Worm (Caenorhabditis elegans): ENCODE results near the gene tag-281.

ce11 chrII:12414805-12415204 is 44.8 kb upstream of the tag-281 start, which contains the start of gene Y57A10C.11:
- TF ChIP-seq ama-1 (optimal IDR thresholded peaks at IDR 0.05) = no peak
- no peak for TF ChIP-seq nhr-12 (tag; optimal IDR thresholded peaks at IDR 0.05)
- TF ChIP-seq nhr-25 (tag; optimal IDR thresholded peaks at IDR 0.05) = no peak
- no peak for TF ChIP-seq ceh-82 (tag; optimal IDR thresholded peaks at IDR 0.05)
- no peak for TF ChIP-seq nhr-11 (tag; optimal IDR thresholded peaks at IDR 0.05)
- no peak for TF ChIP-seq nfya-1 (tag; optimal IDR thresholded peaks at IDR 0.05; ENCODE audit: insufficient read depth)
- no peak for TF ChIP-seq nhr-67 (tag; optimal IDR thresholded peaks at IDR 0.05)
- TF ChIP-seq snpc-4 (tag; optimal IDR thresholded peaks at IDR 0.05) = no peak
- no peak for TF ChIP-seq zag-1 (tag; optimal IDR thresholded peaks at IDR 0.05)
